Worm (Caenorhabditis elegans): ENCODE data around the gene srsx-36.

The srsx-36 gene

DNA sequence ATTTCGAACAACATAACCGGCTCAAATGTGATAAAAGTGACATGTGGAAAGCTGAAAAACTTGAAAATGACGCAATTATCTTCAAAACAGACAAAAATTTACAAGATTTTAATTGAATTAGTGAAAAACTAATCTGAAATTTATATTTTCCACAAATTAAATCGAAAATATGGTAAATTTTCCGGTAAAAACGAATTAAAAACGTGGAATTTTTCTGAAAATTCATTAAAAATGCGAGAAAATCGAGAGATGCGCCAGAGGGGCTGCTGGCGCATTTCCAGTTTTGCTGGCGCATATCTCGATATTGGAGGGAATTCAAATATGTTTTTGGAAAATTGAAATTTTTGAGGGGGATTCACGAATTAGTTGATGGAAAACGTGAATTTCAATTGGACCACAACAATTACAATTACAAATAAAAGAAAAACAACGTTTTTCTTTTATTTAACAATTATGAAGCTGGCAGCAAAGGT, 43.3 kb downstream of the srsx-36 start, which contains the start of the genes haf-3 and F57A10.2 (continued):
- TF ChIP-seq lin-35 (GFP tag; optimal IDR thresholded peaks at IDR 0.05) (peak; percentile 81 to 97 (median 92)), F23B12.7 (tag; optimal IDR thresholded peaks at IDR 0.05; ENCODE audit: insufficient read depth) (peak; percentile 86), egl-18 (GFP tag; IDR thresholded peaks at IDR 0.05) (no peak), nhr-120 (GFP tag; IDR thresholded peaks at IDR 0.05) (no peak), snpc-3.4 (tag; optimal IDR thresholded peaks at IDR 0.05) (peak; percentile 83), F55B11.4 (tag; optimal IDR thresholded peaks at IDR 0.05; ENCODE audit: borderline replicate concordance, insufficient read depth) (no peak), cebp-1 (GFP tag; IDR thresholded peaks at IDR 0.05) (no peak), cebp-1 (tag; optimal IDR thresholded peaks at IDR 0.05) (peak; percentile 81), rpc-1 (optimal IDR thresholded peaks at IDR 0.05) (no peak), rpc-1 (tag; optimal IDR thresholded peaks at IDR 0.05) (no peak), ztf-3 (GFP tag; optimal IDR thresholded peaks at IDR 0.05) (no peak), hrde-1 (tag; optimal IDR thresholded peaks at IDR 0.05; ENCODE audit: borderline replicate concordance) (no peak), lsy-27 (tag; optimal IDR thresholded peaks at IDR 0.05; ENCODE audit: borderline replicate concordance, insufficient read depth) (no peak), let-607 (tag; optimal IDR thresholded peaks at IDR 0.05) (peak in 1 of 2 experiments; percentile 71), fkh-3 (tag; optimal IDR thresholded peaks at IDR 0.05) (no peak), ceh-100 (GFP tag; IDR thresholded peaks at IDR 0.05) (peak; percentile 86), ztf-18 (tag; optimal IDR thresholded peaks at IDR 0.05) (peak; percentile 98), bed-2 (GFP tag; IDR thresholded peaks at IDR 0.05) (no peak), ztf-25 (GFP tag; IDR thresholded peaks at IDR 0.05) (no peak), ZK185.1 (tag; optimal IDR thresholded peaks at IDR 0.05; ENCODE audit: poor library complexity, severe bottlenecking) (peak; percentile 75), nhr-27 (tag; optimal IDR thresholded peaks at IDR 0.05) (no peak), atf-7 (tag; optimal IDR thresholded peaks at IDR 0.05) (peak; percentile 55), nhr-80 (tag; optimal IDR thresholded peaks at IDR 0.05) (peak; percentile 28), dpff-1 (tag; optimal IDR thresholded peaks at IDR 0.05) (no peak), sptf-2 (GFP tag; optimal IDR thresholded peaks at IDR 0.05) (no peak), F57A8.1 (GFP tag; optimal IDR thresholded peaks at IDR 0.05) (no peak), rec-8 (tag; optimal IDR thresholded peaks at IDR 0.05) (no peak), nhr-90 (tag; optimal IDR thresholded peaks at IDR 0.05) (no peak), lin-54 (GFP tag; optimal IDR thresholded peaks at IDR 0.05) (peak; percentile 99), F37B4.10 (GFP tag; IDR thresholded peaks at IDR 0.05) (no peak), him-1 (tag; optimal IDR thresholded peaks at IDR 0.05) (peak; percentile 65), unc-62 (GFP tag; optimal IDR thresholded peaks at IDR 0.05) (no peak), B0035.1 (tag; optimal IDR thresholded peaks at IDR 0.05) (no peak), ceh-40 (GFP tag; IDR thresholded peaks at IDR 0.05) (no peak), K12H6.12 (tag; optimal IDR thresholded peaks at IDR 0.05) (peak; percentile 60), ceh-27 (GFP tag; optimal IDR thresholded peaks at IDR 0.05) (peak; percentile 65), Y53G8AR.9 (GFP tag; conservative IDR thresholded peaks at IDR 0.05) (peak; percentile 91), madf-10 (tag; optimal IDR thresholded peaks at IDR 0.05) (peak; percentile 38), aptf-2 (GFP tag; conservative IDR thresholded peaks at IDR 0.05) (no peak), lag-1 (GFP tag; IDR thresholded peaks at IDR 0.05) (no peak), Y95B8A.8 (GFP tag; IDR thresholded peaks at IDR 0.05) (no peak), sea-2 (GFP tag; IDR thresholded peaks at IDR 0.05) (no peak), athp-1 (tag; optimal IDR thresholded peaks at IDR 0.05) (no peak), T26A5.8 (tag; optimal IDR thresholded peaks at IDR 0.05) (no peak), Y53F4B.3 (GFP tag; IDR thresholded peaks at IDR 0.05) (no peak), lin-26 (GFP tag; IDR thresholded peaks at IDR 0.05) (no peak), rcor-1 (GFP tag; IDR thresholded peaks at IDR 0.05) (peak; percentile 90), die-1 (tag; optimal IDR thresholded peaks at IDR 0.05) (no peak), hmg-1.2 (GFP tag; IDR thresholded peaks at IDR 0.05) (peak; percentile 57)
